Worm (Caenorhabditis elegans): ENCODE results near the gene C05D10.4.

C05D10.4 gene

ce11 chrIII:6139328-6139727, 36.7 kb upstream of the C05D10.4 start:
- TF ChIP-seq hlh-6 (tag; optimal IDR thresholded peaks at IDR 0.05): no peak
- TF ChIP-seq unc-86 (tag; optimal IDR thresholded peaks at IDR 0.05): peak; percentile 17

- TF ChIP-seq unc-86 (tag; optimal IDR thresholded peaks at IDR 0.05): no peak
- no peak for TF ChIP-seq madf-2 (tag; optimal IDR thresholded peaks at IDR 0.05)
- no peak for TF ChIP-seq zip-5 (tag; optimal IDR thresholded peaks at IDR 0.05)
- peak; percentile 12 for TF ChIP-seq C38D4.7 (GFP tag; optimal IDR thresholded peaks at IDR 0.05)
- TF ChIP-seq ceh-22 (tag; optimal IDR thresholded peaks at IDR 0.05): no peak
- peak; percentile 28 for TF ChIP-seq sdc-2 (tag; optimal IDR thresholded peaks at IDR 0.05)
- peak; percentile 38 for TF ChIP-seq ceh-34 (tag; optimal IDR thresholded peaks at IDR 0.05)
- TF ChIP-seq pax-1 (tag; optimal IDR thresholded peaks at IDR 0.05): no peak
- peak; percentile 49 for TF ChIP-seq rnt-1 (tag; optimal IDR thresholded peaks at IDR 0.05)
- no peak for TF ChIP-seq unc-42 (tag; optimal IDR thresholded peaks at IDR 0.05)
- TF ChIP-seq pat-9 (tag; optimal IDR thresholded peaks at IDR 0.05): peak; percentile 35
- peak; percentile 41 for TF ChIP-seq sox-4 (tag; optimal IDR thresholded peaks at IDR 0.05)
- no peak for TF ChIP-seq fax-1 (tag; optimal IDR thresholded peaks at IDR 0.05)
- TF ChIP-seq unc-55 (GFP tag; optimal IDR thresholded peaks at IDR 0.05): peak; percentile 36
- TF ChIP-seq T23F11.4 (GFP tag; optimal IDR thresholded peaks at IDR 0.05): no peak
- no peak for TF ChIP-seq pros-1 (tag; optimal IDR thresholded peaks at IDR 0.05)
- TF ChIP-seq ceh-18 (tag; optimal IDR thresholded peaks at IDR 0.05): peak; percentile 79
- TF ChIP-seq nhr-232 (tag; optimal IDR thresholded peaks at IDR 0.05): peak; percentile 5
- no peak for TF ChIP-seq ceh-24 (tag; optimal IDR thresholded peaks at IDR 0.05)
- TF ChIP-seq C08G9.2 (tag; optimal IDR thresholded peaks at IDR 0.05): peak; percentile 32
- no peak for TF ChIP-seq pqm-1 (tag; optimal IDR thresholded peaks at IDR 0.05)
- peak; percentile 40 for TF ChIP-seq ceh-31 (tag; optimal IDR thresholded peaks at IDR 0.05)
- TF ChIP-seq nfya-1 (tag; optimal IDR thresholded peaks at IDR 0.05): peak; percentile 14
- peak; percentile 73 for TF ChIP-seq tbx-2 (tag; optimal IDR thresholded peaks at IDR 0.05)
- TF ChIP-seq ceh-19 (GFP tag; optimal IDR thresholded peaks at IDR 0.05): peak; percentile 48
These were observed 35.8 kb upstream of the C05D10.4 start for ce11 chrIII:6138457-6138856.

DNA sequence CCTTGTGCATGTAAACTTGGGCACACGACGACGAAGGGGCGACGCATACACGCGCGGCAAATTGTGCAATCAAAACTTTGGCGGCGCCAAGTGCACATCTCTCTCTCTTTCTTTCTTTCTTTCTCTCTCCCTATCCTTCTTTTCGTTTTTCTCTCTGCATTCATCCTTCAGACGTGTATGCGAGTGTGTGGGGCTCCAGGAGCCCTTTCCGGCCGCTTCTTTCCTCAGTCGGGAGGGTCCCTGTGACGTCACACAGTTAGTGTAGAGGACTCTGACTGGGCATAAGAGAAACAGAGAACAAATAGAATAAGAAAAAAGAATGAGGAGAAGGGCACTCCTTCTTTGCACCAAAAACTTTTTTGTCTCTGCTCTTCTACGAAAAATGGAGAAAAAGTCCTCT, 34.8 kb upstream of the C05D10.4 start:
- no peak for TF ChIP-seq ceh-45 (GFP tag; IDR thresholded peaks at IDR 0.05)
- no peak for TF ChIP-seq odd-2 (tag; optimal IDR thresholded peaks at IDR 0.05)
- TF ChIP-seq pat-9 (tag; optimal IDR thresholded peaks at IDR 0.05): no peak
- no peak for TF ChIP-seq pqm-1 (tag; optimal IDR thresholded peaks at IDR 0.05)
- TF ChIP-seq hlh-30 (tag; optimal IDR thresholded peaks at IDR 0.05; ENCODE audit: insufficient read depth): no peak
- no peak for TF ChIP-seq hlh-15 (tag; optimal IDR thresholded peaks at IDR 0.05)
- TF ChIP-seq ttx-3 (tag; optimal IDR thresholded peaks at IDR 0.05): no peak
- peak; percentile 51 for TF ChIP-seq ceh-14 (tag; optimal IDR thresholded peaks at IDR 0.05)
- no peak for TF ChIP-seq fkh-6 (tag; optimal IDR thresholded peaks at IDR 0.05)
- no peak for TF ChIP-seq sox-4 (tag; optimal IDR thresholded peaks at IDR 0.05)
- no peak for TF ChIP-seq dve-1 (tag; optimal IDR thresholded peaks at IDR 0.05)
- no peak for TF ChIP-seq nhr-11 (tag; optimal IDR thresholded peaks at IDR 0.05)
- TF ChIP-seq K09A11.1 (tag; optimal IDR thresholded peaks at IDR 0.05; ENCODE audit: insufficient read depth): no peak
- no peak for TF ChIP-seq F13H6.1 (tag; optimal IDR thresholded peaks at IDR 0.05)
- TF ChIP-seq ceh-24 (tag; optimal IDR thresholded peaks at IDR 0.05): no peak
- no peak for TF ChIP-seq C38D4.7 (GFP tag; optimal IDR thresholded peaks at IDR 0.05)
- no peak for TF ChIP-seq Y22D7AL.16 (tag; optimal IDR thresholded peaks at IDR 0.05)
- no peak for TF ChIP-seq ceh-6 (GFP tag; optimal IDR thresholded peaks at IDR 0.05)
- no peak for TF ChIP-seq mec-3 (tag; optimal IDR thresholded peaks at IDR 0.05; ENCODE audit: borderline replicate concordance)
- TF ChIP-seq ceh-31 (tag; optimal IDR thresholded peaks at IDR 0.05): peak; percentile 74
- TF ChIP-seq nfya-1 (tag; optimal IDR thresholded peaks at IDR 0.05): peak; percentile 43
- TF ChIP-seq ceh-34 (tag; optimal IDR thresholded peaks at IDR 0.05): peak; percentile 21
- no peak for TF ChIP-seq ahr-1 (tag; optimal IDR thresholded peaks at IDR 0.05)
- TF ChIP-seq unc-42 (tag; optimal IDR thresholded peaks at IDR 0.05): peak; percentile 80
- no peak for TF ChIP-seq zip-5 (tag; optimal IDR thresholded peaks at IDR 0.05)
- TF ChIP-seq madf-2 (tag; optimal IDR thresholded peaks at IDR 0.05): peak; percentile 25
- TF ChIP-seq sdc-2 (tag; optimal IDR thresholded peaks at IDR 0.05): no peak
- TF ChIP-seq hlh-8 (tag; optimal IDR thresholded peaks at IDR 0.05): no peak
- peak; percentile 63 for TF ChIP-seq ceh-18 (tag; optimal IDR thresholded peaks at IDR 0.05)
- no peak for TF ChIP-seq elt-2 (tag; optimal IDR thresholded peaks at IDR 0.05)
- no peak for TF ChIP-seq eyg-1 (tag; optimal IDR thresholded peaks at IDR 0.05)
- TF ChIP-seq dmd-4 (tag; optimal IDR thresholded peaks at IDR 0.05; ENCODE audit: borderline replicate concordance): peak; percentile 15
- TF ChIP-seq fax-1 (tag; optimal IDR thresholded peaks at IDR 0.05): peak; percentile 6
- TF ChIP-seq unc-3 (GFP tag; conservative IDR thresholded peaks at IDR 0.05): no peak
- no peak for TF ChIP-seq unc-3 (tag; optimal IDR thresholded peaks at IDR 0.05)
- TF ChIP-seq gmeb-2 (tag; optimal IDR thresholded peaks at IDR 0.05): no peak
